Fruit fly (Drosophila melanogaster) whole organism, embryonic: ENCODE data around the gene Kpc1.

Experiments used
- Adf1 ChIP-seq: fragments of 200-800 bp; sonication (Bioruptor generic); IDR thresholded peaks from 2 replicates; pipeline ENCODE4 v1.3.6; 2022; ENCODE audit warnings: missing biosample characterization, missing genetic modification characterization
- BEAF-32 ChIP-seq: fragments of 200-800 bp; sonication (Bioruptor generic); optimal IDR thresholded peaks from 3 replicates; lab custom pipeline; 2017; ENCODE audit warnings: missing biosample characterization, missing genetic modification characterization, mild to moderate bottlenecking, moderate library complexity, missing genetic modification reagents
- CG10543 ChIP-seq: fragments of 200-800 bp; sonication (Bioruptor generic); optimal IDR thresholded peaks from 3 replicates; lab custom pipeline; 2017; ENCODE audit warnings: missing biosample characterization, mild to moderate bottlenecking, missing genetic modification characterization, moderate library complexity
- CG11696 ChIP-seq: fragments of 200-800 bp; sonication (Bioruptor generic); IDR thresholded peaks from 2 replicates; pipeline ENCODE4 v1.3.6; 2022; ENCODE audit warnings: missing biosample characterization, missing genetic modification characterization
- CG12769 ChIP-seq: fragments of 200-800 bp; sonication (Bioruptor generic); optimal IDR thresholded peaks from 2 replicates; lab custom pipeline; 2019; ENCODE audit warnings: missing biosample characterization, mild to moderate bottlenecking, missing genetic modification characterization, moderate library complexity
- CG12942 ChIP-seq: fragments of 200-800 bp; sonication (Bioruptor generic); optimal IDR thresholded peaks from 3 replicates; lab custom pipeline; 2016; ENCODE audit warnings: missing biosample characterization, missing genetic modification characterization
- CG13296 ChIP-seq: fragments of 200-800 bp; sonication (Bioruptor generic); optimal IDR thresholded peaks from 3 replicates; lab custom pipeline; 2018; ENCODE audit warnings: missing biosample characterization, mild to moderate bottlenecking, missing genetic modification characterization
- CG13424 ChIP-seq: fragments of 200-800 bp; sonication (Bioruptor generic); optimal IDR thresholded peaks from 2 replicates; lab custom pipeline; 2019; ENCODE audit warnings: missing biosample characterization, mild to moderate bottlenecking, missing genetic modification characterization, moderate library complexity
- CG1529 ChIP-seq: fragments of 200-800 bp; sonication (Bioruptor generic); optimal IDR thresholded peaks from 3 replicates; lab custom pipeline; 2018; ENCODE audit warnings: missing biosample characterization, missing genetic modification characterization
- CG16813 ChIP-seq: fragments of 200-800 bp; sonication (Bioruptor generic); IDR thresholded peaks from 3 replicates; pipeline ENCODE4 v1.3.6; 2022; ENCODE audit warnings: missing biosample characterization, missing genetic modification characterization; ENCODE audit not compliant: partially characterized antibody
- CG18476 ChIP-seq: fragments of 200-800 bp; sonication (Bioruptor generic); optimal IDR thresholded peaks from 2 replicates; lab custom pipeline; 2016; ENCODE audit warnings: missing biosample characterization, mild to moderate bottlenecking, missing genetic modification characterization
- CG30020 ChIP-seq: fragments of 200-800 bp; optimal IDR thresholded peaks from 2 replicates; lab custom pipeline; 2019; ENCODE audit warnings: missing biosample characterization, mild to moderate bottlenecking, missing genetic modification characterization, moderate library complexity
- CG31441 ChIP-seq: fragments of 200-800 bp; sonication (Bioruptor generic); IDR thresholded peaks from 2 replicates; pipeline ENCODE4 v1.3.6; 2022; ENCODE audit warnings: missing biosample characterization, missing genetic modification characterization
- CG3163 ChIP-seq: fragments of 200-800 bp; sonication (Bioruptor generic); optimal IDR thresholded peaks from 3 replicates; lab custom pipeline; 2016; ENCODE audit warnings: missing biosample characterization, missing genetic modification characterization
- CG33213 ChIP-seq: fragments of 200-800 bp; sonication (Bioruptor generic); optimal IDR thresholded peaks from 3 replicates; lab custom pipeline; 2016; ENCODE audit warnings: missing biosample characterization, missing genetic modification characterization
- CG34422 ChIP-seq: fragments of 200-800 bp; sonication (Bioruptor generic); IDR thresholded peaks from 3 replicates; pipeline ENCODE4 v1.3.6; 2022; ENCODE audit warnings: missing biosample characterization, missing genetic modification characterization
- CG3726 ChIP-seq: fragments of 200-800 bp; sonication (Bioruptor generic); IDR thresholded peaks from 3 replicates; pipeline ENCODE4, ENCODE4 v1.3.6; 2022; ENCODE audit warnings: missing biosample characterization, missing genetic modification characterization
- CG5180 ChIP-seq: fragments of 200-800 bp; sonication (Bioruptor generic); optimal IDR thresholded peaks from 3 replicates; lab custom pipeline; 2017; ENCODE audit warnings: missing biosample characterization, missing genetic modification characterization, mild to moderate bottlenecking, moderate library complexity, missing genetic modification reagents
- CG6254 ChIP-seq: fragments of 200-800 bp; sonication (Bioruptor generic); optimal IDR thresholded peaks from 3 replicates; lab custom pipeline; 2017; ENCODE audit warnings: mild to moderate bottlenecking, missing biosample characterization, missing genetic modification reagents, missing genetic modification characterization
- CG6654 ChIP-seq: fragments of 200-800 bp; sonication (Bioruptor generic); optimal IDR thresholded peaks from 2 replicates; lab custom pipeline; 2017; ENCODE audit warnings: missing biosample characterization, mild to moderate bottlenecking, missing genetic modification characterization
- CG7786 ChIP-seq: fragments of 200-800 bp; sonication (Bioruptor generic); optimal IDR thresholded peaks from 2 replicates; lab custom pipeline; 2016; ENCODE audit warnings: missing biosample characterization, missing genetic modification characterization
- E2f2 ChIP-seq: fragments of 200-800 bp; sonication (Bioruptor generic); IDR thresholded peaks from 2 replicates; pipeline ENCODE4 v1.3.6; 2022; ENCODE audit warnings: missing biosample characterization, missing genetic modification characterization
- HmgD ChIP-seq: fragments of 200-800 bp; sonication (Bioruptor generic); optimal IDR thresholded peaks from 3 replicates; lab custom pipeline; 2016; ENCODE audit warnings: missing biosample characterization, missing genetic modification characterization
- Hmr ChIP-seq: fragments of 200-800 bp; sonication (Bioruptor generic); optimal IDR thresholded peaks from 3 replicates; lab custom pipeline; 2017; ENCODE audit warnings: mild to moderate bottlenecking, missing biosample characterization, missing genetic modification reagents, missing genetic modification characterization
- Hr78 ChIP-seq, 2 experiments: fragments of 200-800 bp in 1 of 2; fragments of >200 bp in 1 of 2; sonication (Bioruptor generic) in 1 of 2; optimal IDR thresholded peaks; 2 replicates each; lab custom pipeline; 2017 to 2019; ENCODE audit warnings: missing biosample characterization in 2 of 2, missing genetic modification characterization in 2 of 2, mild to moderate bottlenecking in 1 of 2, moderate library complexity in 1 of 2
- MTF-1 ChIP-seq: fragments of 200-800 bp; sonication (Bioruptor generic); optimal IDR thresholded peaks from 2 replicates; lab custom pipeline; 2018; ENCODE audit warnings: missing biosample characterization, mild to moderate bottlenecking, missing genetic modification characterization, borderline replicate concordance
- Opbp ChIP-seq: fragments of 200-800 bp; sonication (Bioruptor generic); IDR thresholded peaks from 3 replicates; pipeline ENCODE4 v1.3.6; 2022; ENCODE audit warnings: missing biosample characterization, missing genetic modification characterization; ENCODE audit not compliant: partially characterized antibody
- PHDP ChIP-seq: fragments of 200-800 bp; sonication (Bioruptor generic); optimal IDR thresholded peaks from 3 replicates; lab custom pipeline; 2018; ENCODE audit warnings: missing biosample characterization, mild to moderate bottlenecking, missing genetic modification characterization, moderate library complexity
- Ravus ChIP-seq: fragments of 200-800 bp; sonication (Bioruptor generic); IDR thresholded peaks from 2 replicates; pipeline ENCODE4 v1.3.6; 2022; ENCODE audit warnings: missing biosample characterization, missing genetic modification characterization
- Rfx ChIP-seq: fragments of 200-800 bp; sonication (Bioruptor generic); IDR thresholded peaks from 2 replicates; pipeline ENCODE4 v1.3.6; 2022; ENCODE audit warnings: missing biosample characterization, missing genetic modification characterization
- Scr ChIP-seq: fragments of 200-800 bp; sonication (Bioruptor generic); IDR thresholded peaks from 2 replicates; pipeline ENCODE4 v1.3.6; 2022; ENCODE audit warnings: missing biosample characterization, missing genetic modification characterization; ENCODE audit not compliant: partially characterized antibody
- Sry-β ChIP-seq: fragments of 200-800 bp; sonication (Bioruptor generic); optimal IDR thresholded peaks from 2 replicates; lab custom pipeline; 2018; ENCODE audit warnings: missing biosample characterization, mild to moderate bottlenecking, missing genetic modification characterization, moderate library complexity
- Taf1 ChIP-seq: fragments of 200-800 bp; sonication (Bioruptor generic); IDR thresholded peaks from 2 replicates; pipeline ENCODE4 v1.3.6; 2022; ENCODE audit warnings: missing biosample characterization, missing genetic modification characterization
- ara ChIP-seq: fragments of 200-800 bp; sonication (Bioruptor generic); IDR thresholded peaks from 2 replicates; pipeline ENCODE4 v1.3.6; 2022; ENCODE audit warnings: missing biosample characterization, missing genetic modification characterization
- cad ChIP-seq: fragments of >200 bp; optimal IDR thresholded peaks from 2 replicates; lab custom pipeline; 2017; ENCODE audit warnings: missing biosample characterization, missing genetic modification characterization
- caup ChIP-seq: fragments of 200-800 bp; sonication (Bioruptor generic); optimal IDR thresholded peaks from 3 replicates; lab custom pipeline; 2017; ENCODE audit warnings: missing biosample characterization, mild to moderate bottlenecking, missing genetic modification characterization, moderate library complexity; ENCODE audit not compliant: severe bottlenecking
- chif ChIP-seq, 2 experiments: fragments of 200-800 bp; sonication (Bioruptor generic); optimal IDR thresholded peaks; 3 replicates each; lab custom pipeline; 2016; ENCODE audit warnings: missing biosample characterization in 2 of 2, missing genetic modification characterization in 2 of 2
- crol ChIP-seq: fragments of 200-800 bp; sonication (Bioruptor generic); IDR thresholded peaks from 2 replicates; pipeline ENCODE4 v1.3.6; 2022; ENCODE audit warnings: missing biosample characterization, missing genetic modification characterization
- gem ChIP-seq: fragments of 200-800 bp; sonication (Bioruptor generic); optimal IDR thresholded peaks from 2 replicates; lab custom pipeline; 2019; ENCODE audit warnings: missing biosample characterization, mild to moderate bottlenecking, missing genetic modification characterization, moderate library complexity
- h ChIP-seq: fragments of >200 bp; optimal IDR thresholded peaks from 2 replicates; lab custom pipeline; 2017
- hth ChIP-seq: fragments of >200 bp; optimal IDR thresholded peaks from 2 replicates; lab custom pipeline; 2017; ENCODE audit warnings: inconsistent platforms
- pb ChIP-seq: fragments of 200-800 bp; sonication (Bioruptor generic); optimal IDR thresholded peaks from 3 replicates; lab custom pipeline; 2016; ENCODE audit warnings: missing biosample characterization, missing genetic modification characterization
- pfk ChIP-seq: fragments of 200-800 bp; sonication (Bioruptor generic); optimal IDR thresholded peaks from 2 replicates; lab custom pipeline; 2018; ENCODE audit warnings: missing biosample characterization, mild to moderate bottlenecking, missing genetic modification characterization, moderate library complexity
- pnt ChIP-seq: fragments of 200-800 bp; sonication (Bioruptor generic); optimal IDR thresholded peaks from 3 replicates; lab custom pipeline; 2016; ENCODE audit warnings: missing biosample characterization, missing genetic modification characterization
- sna ChIP-seq: fragments of 200-800 bp; sonication (Bioruptor generic); IDR thresholded peaks from 2 replicates; pipeline ENCODE4 v1.3.6; 2022; ENCODE audit warnings: missing biosample characterization, missing genetic modification characterization; ENCODE audit not compliant: partially characterized antibody
- stc ChIP-seq: fragments of 200-800 bp; sonication (Bioruptor generic); IDR thresholded peaks from 2 replicates; pipeline ENCODE4 v1.3.6; 2022; ENCODE audit warnings: missing biosample characterization, missing genetic modification characterization
- toy ChIP-seq: fragments of 200-800 bp; sonication (Bioruptor generic); IDR thresholded peaks from 2 replicates; pipeline ENCODE4 v1.3.6; 2022; ENCODE audit warnings: missing biosample characterization, missing genetic modification characterization
- vfl ChIP-seq: fragments of 200-800 bp; sonication (Bioruptor generic); optimal IDR thresholded peaks from 2 replicates; lab custom pipeline; 2016; ENCODE audit warnings: missing biosample characterization, missing genetic modification characterization

Kpc1 gene

DNA sequence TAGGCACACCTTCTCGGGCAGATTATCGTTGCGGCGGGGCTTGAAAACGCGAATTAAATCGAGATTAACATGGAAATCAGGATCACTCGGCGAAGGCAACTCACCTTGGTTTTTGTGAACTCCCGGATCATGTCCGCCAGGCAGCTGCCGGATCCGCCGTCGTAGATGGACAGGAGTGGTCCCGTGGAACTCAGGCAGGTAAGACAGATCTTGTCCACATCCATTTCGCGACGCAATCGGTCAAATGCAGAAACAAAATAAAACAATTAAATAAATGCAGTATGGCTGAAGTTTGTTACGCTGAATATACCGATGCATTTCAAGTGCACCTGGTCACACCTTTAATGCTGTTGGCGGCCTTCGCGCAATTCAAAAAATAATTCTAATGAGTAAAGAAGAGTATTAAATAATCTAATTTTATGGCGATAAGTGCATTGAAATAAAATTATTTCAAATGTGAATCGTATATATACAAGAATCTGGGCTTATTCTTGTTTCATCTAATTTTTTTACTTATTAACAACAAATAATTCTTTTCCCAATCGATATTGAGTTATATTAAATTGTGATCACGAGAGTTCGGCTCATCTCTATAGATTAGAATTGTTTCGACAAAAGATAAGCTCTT, 17.5 kb upstream of the Kpc1 start, which contains the start of the genes CG6654 and CG4210 (continued):
- peak; percentile 78 for TF ChIP-seq BEAF-32 (GFP tag; lab: Kevin White, UChicago)
- TF ChIP-seq crol (GFP tag; lab: Robert Waterston, UW), result no peak
- no peak; the same call in 1 of the 3 replicates for TF ChIP-seq CG16813 (GFP tag; lab: Robert Waterston, UW)
- no peak for TF ChIP-seq Taf1
- TF ChIP-seq CG1529 (GFP tag; lab: Kevin White, UChicago), result no peak
- TF ChIP-seq pnt (GFP tag; lab: Kevin White, UChicago), result no peak
- TF ChIP-seq CG31441 (GFP tag; lab: Robert Waterston, UW), result peak; percentile 64
- peak; percentile 15 for TF ChIP-seq Sry-β (GFP tag; lab: Kevin White, UChicago)
- no peak for TF ChIP-seq sna (GFP tag; lab: Robert Waterston, UW)
- TF ChIP-seq chif (GFP tag; optimal IDR thresholded peaks at IDR 0.05; lab: Kevin White, UChicago), result no peak
- no peak for TF ChIP-seq CG3163 (GFP tag; lab: Kevin White, UChicago)
- no peak for TF ChIP-seq hth
- TF ChIP-seq Adf1 (GFP tag; lab: Robert Waterston, UW), result no peak
- no peak for TF ChIP-seq Hr78 (GFP tag; optimal IDR thresholded peaks at IDR 0.05; lab: Kevin White, UChicago)
- no peak for TF ChIP-seq CG3726 (GFP tag; lab: Robert Waterston, UW)
- peak; percentile 68 for TF ChIP-seq Scr (GFP tag; lab: Robert Waterston, UW)
- no peak for TF ChIP-seq Ravus (GFP tag; lab: Robert Waterston, UW)
- no peak for TF ChIP-seq stc (GFP tag; lab: Robert Waterston, UW)
- TF ChIP-seq CG18476, result no peak
- TF ChIP-seq CG30020 (tag; lab: Kevin White, UChicago), result peak; percentile 47
- TF ChIP-seq cad (GFP tag; lab: Kevin White, UChicago), result no peak
- TF ChIP-seq CG33213 (GFP tag; lab: Kevin White, UChicago), result no peak
- TF ChIP-seq CG6654 (GFP tag; lab: Kevin White, UChicago), result no peak
- no peak for TF ChIP-seq CG12942
- peak; percentile 8 for TF ChIP-seq CG13424 (tag; lab: Kevin White, UChicago)
- TF ChIP-seq CG6254 (GFP tag; lab: Kevin White, UChicago), result no peak
- peak; percentile 53; the same call in 2 of the 3 replicates for TF ChIP-seq Opbp (GFP tag; lab: Robert Waterston, UW)
- TF ChIP-seq HmgD, result no peak
- TF ChIP-seq vfl, result no peak
- TF ChIP-seq toy (GFP tag; lab: Robert Waterston, UW), result no peak

DNA sequence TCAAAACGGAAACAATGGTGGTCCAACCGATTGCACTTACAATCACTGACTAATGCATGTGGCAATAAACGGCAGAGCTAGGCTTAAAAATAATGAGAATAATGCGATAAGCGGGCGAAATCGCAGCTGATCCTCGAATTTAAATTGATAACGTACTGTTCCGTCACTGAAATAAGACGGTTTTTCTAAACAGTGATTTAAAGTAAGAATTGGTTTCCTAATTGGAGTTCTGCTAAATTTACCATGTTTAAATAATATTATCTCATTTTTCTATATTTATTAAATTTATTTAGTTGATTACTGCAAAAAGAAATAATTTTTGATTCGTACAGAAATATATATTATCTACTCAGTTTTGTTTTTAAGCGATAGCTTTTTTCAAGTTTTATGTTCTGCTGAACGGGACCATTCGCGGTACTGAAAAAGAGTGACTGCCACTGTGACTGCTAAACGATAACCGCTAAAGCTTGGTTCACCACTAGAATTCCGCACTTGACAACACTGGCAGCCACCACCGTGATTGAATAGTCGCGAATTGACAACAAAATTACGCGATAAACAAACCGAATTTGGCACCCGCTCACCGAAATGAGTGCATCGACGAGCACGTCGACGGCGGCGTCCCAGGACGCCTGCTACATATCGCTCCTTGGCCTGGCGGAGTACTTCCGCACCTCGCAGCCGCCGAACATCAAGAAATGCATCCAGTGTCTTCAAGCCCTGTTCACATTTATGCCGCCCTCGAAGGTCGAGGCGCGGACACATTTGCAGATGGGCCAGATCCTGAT, 12.9 kb upstream of the Kpc1 start, which contains the start of the genes Spn88Eb and Mau2:
Spn88Eb (minus strand) TSS at position 51 of the 788 bp plus-strand sequence.
Mau2 (plus strand) TSS at position 493 of the 788 bp plus-strand sequence.
- TF ChIP-seq h (lab: Kevin White, UChicago) (no peak), CG7786 (GFP tag; lab: Kevin White, UChicago) (peak; percentile 64), MTF-1 (peak; percentile 4), PHDP (tag; lab: Kevin White, UChicago) (peak; percentile 33), CG11696 (GFP tag; lab: Robert Waterston, UW) (no peak), cad (GFP tag; lab: Kevin White, UChicago) (no peak), gem (tag; lab: Kevin White, UChicago) (no peak), Hmr (no peak), E2f2 (peak; percentile 47; the same call in 1 of the 2 replicates), ara (peak; percentile 43; the same call in 1 of the 2 replicates), pfk (GFP tag; lab: Kevin White, UChicago) (no peak), caup (GFP tag; lab: Kevin White, UChicago) (peak; percentile 67), pb (GFP tag; lab: Kevin White, UChicago) (no peak), CG13296 (GFP tag; lab: Kevin White, UChicago) (peak; percentile 65), CG10543 (GFP tag; lab: Kevin White, UChicago) (peak; percentile 64), CG34422 (GFP tag; lab: Robert Waterston, UW) (peak; percentile 80; the same call in 2 of the 3 replicates), CG12769 (tag; lab: Kevin White, UChicago) (no peak), CG5180 (GFP tag; lab: Kevin White, UChicago) (no peak), Rfx (peak; percentile 92)
